Worm (Caenorhabditis elegans): ENCODE results near the gene srb-3.

- TF ChIP-seq fos-1 (tag; optimal IDR thresholded peaks at IDR 0.05) (no peak), skn-1 (tag; optimal IDR thresholded peaks at IDR 0.05) (no peak), lin-13 (GFP tag; optimal IDR thresholded peaks at IDR 0.05) (no peak), ama-1 (optimal IDR thresholded peaks at IDR 0.05) (no peak), unc-62 (GFP tag; optimal IDR thresholded peaks at IDR 0.05) (no peak), elt-3 (tag; optimal IDR thresholded peaks at IDR 0.05) (no peak), zag-1 (tag; optimal IDR thresholded peaks at IDR 0.05) (no peak), alr-1 (tag; optimal IDR thresholded peaks at IDR 0.05) (no peak), aly-2 (tag; optimal IDR thresholded peaks at IDR 0.05) (no peak), nhr-25 (tag; optimal IDR thresholded peaks at IDR 0.05) (no peak), nhr-21 (tag; optimal IDR thresholded peaks at IDR 0.05) (no peak), ZK546.5 (tag; optimal IDR thresholded peaks at IDR 0.05) (no peak)
Measured at ce11 chrII:5205286-5205685, 38.6 kb upstream of the srb-3 start.

All from whole organism, L2 larva.